Fruit fly (Drosophila melanogaster) whole organism, embryonic: ENCODE data around the gene Ask1.

ENCODE experiments used
- Atf-2 ChIP-seq: fragments of 200-800 bp; sonication (Bioruptor generic); optimal IDR thresholded peaks from 2 replicates; lab custom pipeline; 2016; ENCODE audit warnings: missing biosample characterization, missing genetic modification characterization
- CG11560 ChIP-seq: fragments of 200-800 bp; sonication (Bioruptor generic); IDR thresholded peaks from 3 replicates; pipeline ENCODE4 v1.3.6; 2022; ENCODE audit warnings: missing biosample characterization, missing genetic modification characterization
- CG16815 ChIP-seq: fragments of 200-800 bp; sonication (Bioruptor generic); optimal IDR thresholded peaks from 3 replicates; lab custom pipeline; 2017; ENCODE audit warnings: missing biosample characterization, mild to moderate bottlenecking, missing genetic modification characterization
- CG16863 ChIP-seq: fragments of 200-800 bp; sonication (Bioruptor generic); optimal IDR thresholded peaks from 3 replicates; lab custom pipeline; 2016; ENCODE audit warnings: missing biosample characterization, missing genetic modification characterization
- CG17912 ChIP-seq: fragments of 200-800 bp; sonication (Bioruptor generic); optimal IDR thresholded peaks from 2 replicates; lab custom pipeline; 2018; ENCODE audit warnings: missing biosample characterization, mild to moderate bottlenecking, missing genetic modification characterization
- CG30020 ChIP-seq: fragments of 200-800 bp; optimal IDR thresholded peaks from 2 replicates; lab custom pipeline; 2019; ENCODE audit warnings: missing biosample characterization, mild to moderate bottlenecking, missing genetic modification characterization, moderate library complexity
- CG31441 ChIP-seq: fragments of 200-800 bp; sonication (Bioruptor generic); IDR thresholded peaks from 2 replicates; pipeline ENCODE4 v1.3.6; 2022; ENCODE audit warnings: missing biosample characterization, missing genetic modification characterization
- CG4404 ChIP-seq: fragments of 200-800 bp; sonication (Bioruptor generic); IDR thresholded peaks from 2 replicates; pipeline ENCODE4 v1.3.6; 2022; ENCODE audit warnings: missing biosample characterization, missing genetic modification characterization
- CG4854 ChIP-seq: fragments of 200-800 bp; sonication (Bioruptor generic); optimal IDR thresholded peaks from 2 replicates; lab custom pipeline; 2016; ENCODE audit warnings: missing biosample characterization, missing genetic modification characterization, inconsistent platforms
- CG6175 ChIP-seq: fragments of 200-800 bp; sonication (Bioruptor generic); IDR thresholded peaks from 3 replicates; pipeline ENCODE4 v1.3.6; 2022; ENCODE audit warnings: missing biosample characterization, missing genetic modification characterization
- CG7271 ChIP-seq: fragments of 200-800 bp; sonication (Bioruptor generic); optimal IDR thresholded peaks from 2 replicates; lab custom pipeline; 2018; ENCODE audit warnings: missing biosample characterization, mild to moderate bottlenecking, missing genetic modification characterization, moderate library complexity
- CG7556 ChIP-seq: fragments of 200-800 bp; sonication (Bioruptor generic); optimal IDR thresholded peaks from 2 replicates; lab custom pipeline; 2017; ENCODE audit warnings: missing biosample characterization, mild to moderate bottlenecking, missing genetic modification characterization
- CG7786 ChIP-seq: fragments of 200-800 bp; sonication (Bioruptor generic); optimal IDR thresholded peaks from 2 replicates; lab custom pipeline; 2016; ENCODE audit warnings: missing biosample characterization, missing genetic modification characterization
- CG7839 ChIP-seq: fragments of 200-800 bp; sonication (Bioruptor generic); optimal IDR thresholded peaks from 3 replicates; lab custom pipeline; 2018; ENCODE audit warnings: missing biosample characterization, mild to moderate bottlenecking, missing genetic modification characterization, moderate library complexity
- CG8924 ChIP-seq: fragments of 200-800 bp; optimal IDR thresholded peaks from 3 replicates; lab custom pipeline; 2019; ENCODE audit warnings: missing biosample characterization, mild to moderate bottlenecking, missing genetic modification characterization, moderate library complexity
- Dll ChIP-seq: fragments of 200-800 bp; sonication (Bioruptor generic); IDR thresholded peaks from 4 replicates; pipeline ENCODE4 v1.3.6; 2022; ENCODE audit warnings: missing biosample characterization, missing genetic modification characterization; ENCODE audit not compliant: partially characterized antibody
- E2f1 ChIP-seq: fragments of 200-800 bp; sonication (Bioruptor generic); IDR thresholded peaks from 2 replicates; pipeline ENCODE4 v1.3.6; 2022; ENCODE audit warnings: missing biosample characterization, missing genetic modification characterization
- HHEX ChIP-seq: fragments of 200-800 bp; sonication (Bioruptor generic); optimal IDR thresholded peaks from 3 replicates; lab custom pipeline; 2017; ENCODE audit warnings: missing biosample characterization, mild to moderate bottlenecking, missing genetic modification characterization, missing genetic modification reagents
- HLH3B ChIP-seq: fragments of 200-800 bp; sonication (Bioruptor generic); IDR thresholded peaks from 2 replicates; pipeline ENCODE4 v1.3.6; 2022; ENCODE audit warnings: missing biosample characterization, missing genetic modification characterization
- HmgZ ChIP-seq: fragments of 200-800 bp; sonication (Bioruptor generic); optimal IDR thresholded peaks from 2 replicates; lab custom pipeline; 2018; ENCODE audit warnings: missing biosample characterization, mild to moderate bottlenecking, missing genetic modification characterization
- Lhr ChIP-seq: fragments of 200-800 bp; sonication (Bioruptor generic); optimal IDR thresholded peaks from 3 replicates; lab custom pipeline; 2017; ENCODE audit warnings: mild to moderate bottlenecking, missing biosample characterization, missing genetic modification reagents, missing genetic modification characterization
- MBD-R2 ChIP-seq: fragments of 200-800 bp; sonication (Bioruptor generic); IDR thresholded peaks from 2 replicates; pipeline ENCODE4 v1.3.6; 2022; ENCODE audit warnings: missing biosample characterization, missing genetic modification characterization
- Med ChIP-seq: fragments of 200-800 bp; sonication (Bioruptor generic); peaks from one replicate; lab custom pipeline; 2016; ENCODE audit warnings: missing biosample characterization, missing genetic modification characterization, mild to moderate bottlenecking, inconsistent platforms, moderate library complexity
- Ravus ChIP-seq: fragments of 200-800 bp; sonication (Bioruptor generic); IDR thresholded peaks from 2 replicates; pipeline ENCODE4 v1.3.6; 2022; ENCODE audit warnings: missing biosample characterization, missing genetic modification characterization
- Tbp ChIP-seq: fragments of >200 bp; optimal IDR thresholded peaks from 2 replicates; lab custom pipeline; 2018; ENCODE audit warnings: missing biosample characterization, missing genetic modification characterization
- YL-1 ChIP-seq: fragments of 200-800 bp; sonication (Bioruptor generic); optimal IDR thresholded peaks from 3 replicates; lab custom pipeline; 2017; ENCODE audit warnings: missing biosample characterization, mild to moderate bottlenecking, missing genetic modification characterization
- btn ChIP-seq: fragments of 200-800 bp; sonication (Bioruptor generic); optimal IDR thresholded peaks from 2 replicates; lab custom pipeline; 2016; ENCODE audit warnings: missing biosample characterization, missing genetic modification characterization
- ci ChIP-seq: fragments of 200-800 bp; sonication (Bioruptor generic); IDR thresholded peaks from 3 replicates; pipeline ENCODE4 v1.3.6; 2022; ENCODE audit warnings: missing biosample characterization, missing genetic modification characterization
- crp ChIP-seq, 2 experiments: fragments of 200-800 bp; sonication (Bioruptor generic); optimal IDR thresholded peaks; 2 replicates in 1 of 2; 3 replicates in 1 of 2; lab custom pipeline; 2017; ENCODE audit warnings: missing biosample characterization in 2 of 2, missing genetic modification characterization in 2 of 2, mild to moderate bottlenecking in 1 of 2, moderate library complexity in 1 of 2
- en ChIP-seq: fragments of 200-800 bp; sonication (Bioruptor generic); optimal IDR thresholded peaks from 2 replicates; lab custom pipeline; 2016; ENCODE audit warnings: missing biosample characterization, missing genetic modification characterization
- fd64A ChIP-seq: fragments of 200-800 bp; sonication (Bioruptor generic); optimal IDR thresholded peaks from 3 replicates; lab custom pipeline; 2018; ENCODE audit warnings: missing biosample characterization, mild to moderate bottlenecking, missing genetic modification characterization
- ftz-f1 ChIP-seq: fragments of 200-800 bp; sonication (Bioruptor generic); optimal IDR thresholded peaks from 2 replicates; lab custom pipeline; 2016; ENCODE audit warnings: missing biosample characterization, missing genetic modification characterization
- gsb ChIP-seq: fragments of 200-800 bp; sonication (Bioruptor generic); IDR thresholded peaks from 2 replicates; pipeline ENCODE4 v1.3.6; 2022; ENCODE audit warnings: missing biosample characterization, missing genetic modification characterization
- gsb-n ChIP-seq: fragments of 200-800 bp; sonication (Bioruptor generic); optimal IDR thresholded peaks from 3 replicates; lab custom pipeline; 2018; ENCODE audit warnings: missing biosample characterization, mild to moderate bottlenecking, missing genetic modification characterization
- lov ChIP-seq, 2 experiments: fragments of 200-800 bp in 1 of 2; fragments of >200 bp in 1 of 2; sonication (Bioruptor generic) in 1 of 2; IDR thresholded peaks in 1 of 2; optimal IDR thresholded peaks in 1 of 2; 2 replicates in 1 of 2; 3 replicates in 1 of 2; pipeline versions ENCODE4 v1.3.6 to Lab custom; 2017 to 2022; ENCODE audit warnings: missing biosample characterization in 1 of 2, missing genetic modification characterization in 1 of 2
- luna ChIP-seq: fragments of 200-800 bp; sonication (Bioruptor generic); optimal IDR thresholded peaks from 2 replicates; lab custom pipeline; 2016; ENCODE audit warnings: missing biosample characterization, missing genetic modification characterization
- mld ChIP-seq: fragments of 200-800 bp; sonication (Bioruptor generic); IDR thresholded peaks from 3 replicates; pipeline ENCODE4 v1.3.6; 2022; ENCODE audit warnings: missing biosample characterization, missing genetic modification characterization; ENCODE audit not compliant: partially characterized antibody
- nerfin-1 ChIP-seq: fragments of 200-800 bp; sonication (Bioruptor generic); optimal IDR thresholded peaks from 3 replicates; lab custom pipeline; 2019; ENCODE audit warnings: missing biosample characterization, mild to moderate bottlenecking, missing genetic modification characterization, moderate library complexity
- nerfin-2 ChIP-seq: fragments of 200-800 bp; sonication (Bioruptor generic); IDR thresholded peaks from 2 replicates; pipeline ENCODE4 v1.3.6; 2022; ENCODE audit warnings: missing biosample characterization, missing genetic modification characterization; ENCODE audit not compliant: partially characterized antibody
- prd ChIP-seq, 3 experiments: fragments of >200 bp in 2 of 3; fragments of 200-800 bp in 1 of 3; sonication (Bioruptor generic) in 1 of 3; optimal IDR thresholded peaks in 2 of 3; IDR thresholded peaks in 1 of 3; 2 replicates in 2 of 3; 3 replicates in 1 of 3; pipeline versions ENCODE4 v1.3.6 to Lab custom; 2017 to 2022; ENCODE audit warnings: missing biosample characterization in 1 of 3, missing genetic modification characterization in 1 of 3
- psq ChIP-seq: fragments of 200-800 bp; sonication (Bioruptor generic); optimal IDR thresholded peaks from 2 replicates; lab custom pipeline; 2017; ENCODE audit warnings: missing biosample characterization, missing genetic modification characterization
- row ChIP-seq: fragments of 200-800 bp; sonication (Bioruptor generic); IDR thresholded peaks from 3 replicates; pipeline ENCODE4 v1.3.6; 2022; ENCODE audit warnings: missing biosample characterization, missing genetic modification characterization
- sens ChIP-seq: fragments of 200-800 bp; sonication (Bioruptor generic); peaks from one replicate; lab custom pipeline; 2016; ENCODE audit warnings: missing biosample characterization, missing genetic modification characterization
- slbo ChIP-seq: fragments of 200-800 bp; sonication (Bioruptor generic); IDR thresholded peaks from 2 replicates; pipeline ENCODE4 v1.3.6; 2022; ENCODE audit warnings: missing biosample characterization, missing genetic modification characterization
- sob ChIP-seq: fragments of 200-800 bp; sonication (Bioruptor generic); IDR thresholded peaks from 2 replicates; pipeline ENCODE4 v1.3.6; 2022; ENCODE audit warnings: missing biosample characterization, missing genetic modification characterization
- ttk ChIP-seq: fragments of 200-800 bp; sonication (Bioruptor generic); IDR thresholded peaks from 2 replicates; pipeline ENCODE4 v2.1.2; 2022; ENCODE audit warnings: missing biosample characterization, missing genetic modification characterization
- tup ChIP-seq: fragments of 200-800 bp; sonication (Bioruptor generic); optimal IDR thresholded peaks from 2 replicates; lab custom pipeline; 2016; ENCODE audit warnings: missing biosample characterization, mild to moderate bottlenecking, missing genetic modification characterization, moderate library complexity
- unpg ChIP-seq: fragments of 200-800 bp; sonication (Bioruptor generic); optimal IDR thresholded peaks from 3 replicates; lab custom pipeline; 2018; ENCODE audit warnings: missing biosample characterization, mild to moderate bottlenecking, missing genetic modification characterization, moderate library complexity
- vvl ChIP-seq: fragments of 200-800 bp; sonication (Bioruptor generic); IDR thresholded peaks from 2 replicates; pipeline ENCODE4 v1.3.6; 2022; ENCODE audit warnings: missing biosample characterization, missing genetic modification characterization

Gene Ask1

dm6 chr3R:19890340-19890998 is 10.9 kb downstream of the Ask1 start, which contains the start of gene CG4733 (continued):
- TF ChIP-seq HHEX = peak; percentile 30
- TF ChIP-seq CG4404 (GFP tag; lab: Robert Waterston, UW) = no peak
- 0 out of 4 replicates have a peak, but pooled peaks have one; percentile 32 for TF ChIP-seq Dll (GFP tag; lab: Robert Waterston, UW)
- peak; percentile 10 for TF ChIP-seq CG7839
- TF ChIP-seq ci (GFP tag; lab: Robert Waterston, UW) = no peak
- TF ChIP-seq mld (GFP tag; lab: Robert Waterston, UW) = no peak
- TF ChIP-seq CG11560 (tag; lab: Robert Waterston, UW) = no peak
- no peak for TF ChIP-seq CG7271 (tag; lab: Kevin White, UChicago)
- TF ChIP-seq CG4854 (GFP tag; lab: Kevin White, UChicago) = no peak
- no peak for TF ChIP-seq crp (GFP tag; optimal IDR thresholded peaks at IDR 0.05; lab: Kevin White, UChicago)
- TF ChIP-seq CG7786 = no peak
- TF ChIP-seq ttk = no peak
- no peak for TF ChIP-seq unpg (GFP tag; lab: Kevin White, UChicago)
- no peak for TF ChIP-seq CG30020
- no peak for TF ChIP-seq ftz-f1 (GFP tag; lab: Kevin White, UChicago)
- TF ChIP-seq tup (GFP tag; lab: Kevin White, UChicago) = no peak
- TF ChIP-seq CG17912 (GFP tag; lab: Kevin White, UChicago) = no peak
- TF ChIP-seq CG7556 = peak; percentile 18
- TF ChIP-seq Atf-2 = no peak
- TF ChIP-seq psq (GFP tag; lab: Kevin White, UChicago) = no peak
- peak in 1 of 2 experiments; percentile 62 for TF ChIP-seq prd (optimal IDR thresholded peaks at IDR 0.05; lab: Kevin White, UChicago)
- TF ChIP-seq prd (GFP tag; IDR thresholded peaks at IDR 0.05; lab: Robert Waterston, UW) = no peak

dm6 chr3R:19891363-19891762 is 11.8 kb downstream of the Ask1 start:
- TF ChIP-seq sob (GFP tag; lab: Robert Waterston, UW) (0 out of 2 replicates have a peak, but pooled peaks have one; percentile 19), nerfin-1 (tag; lab: Kevin White, UChicago) (no peak), gsb (GFP tag; lab: Robert Waterston, UW) (no peak), vvl (peak; percentile 43; the same call in 1 of the 2 replicates), CG6175 (no peak), HLH3B (GFP tag; lab: Robert Waterston, UW) (peak; percentile 23; the same call in 1 of the 2 replicates), YL-1 (GFP tag; lab: Kevin White, UChicago) (no peak), E2f1 (GFP tag; lab: Robert Waterston, UW) (no peak), CG16815 (GFP tag; lab: Kevin White, UChicago) (no peak), CG31441 (GFP tag; lab: Robert Waterston, UW) (no peak), fd64A (GFP tag; lab: Kevin White, UChicago) (no peak), en (no peak), btn (no peak), slbo (peak; percentile 23; the same call in 1 of the 2 replicates), sens (GFP tag; lab: Kevin White, UChicago) (peak; percentile 74), nerfin-2 (GFP tag; lab: Robert Waterston, UW) (no peak), row (peak; percentile 29; the same call in 1 of the 3 replicates), HmgZ (tag; lab: Kevin White, UChicago) (no peak), CG16863 (no peak), gsb-n (tag; lab: Kevin White, UChicago) (no peak), luna (no peak), CG11560 (tag; lab: Robert Waterston, UW) (no peak), Tbp (GFP tag; lab: Kevin White, UChicago) (no peak), Med (GFP tag; lab: Kevin White, UChicago) (peak; percentile 50), Ravus (GFP tag; lab: Robert Waterston, UW) (no peak), CG8924 (tag; lab: Kevin White, UChicago) (no peak), Lhr (GFP tag; lab: Kevin White, UChicago) (no peak), MBD-R2 (no peak), lov (optimal IDR thresholded peaks at IDR 0.05; lab: Kevin White, UChicago) (no peak), lov (GFP tag; IDR thresholded peaks at IDR 0.05; lab: Robert Waterston, UW) (no peak)
